In the genomic region with DNA sequence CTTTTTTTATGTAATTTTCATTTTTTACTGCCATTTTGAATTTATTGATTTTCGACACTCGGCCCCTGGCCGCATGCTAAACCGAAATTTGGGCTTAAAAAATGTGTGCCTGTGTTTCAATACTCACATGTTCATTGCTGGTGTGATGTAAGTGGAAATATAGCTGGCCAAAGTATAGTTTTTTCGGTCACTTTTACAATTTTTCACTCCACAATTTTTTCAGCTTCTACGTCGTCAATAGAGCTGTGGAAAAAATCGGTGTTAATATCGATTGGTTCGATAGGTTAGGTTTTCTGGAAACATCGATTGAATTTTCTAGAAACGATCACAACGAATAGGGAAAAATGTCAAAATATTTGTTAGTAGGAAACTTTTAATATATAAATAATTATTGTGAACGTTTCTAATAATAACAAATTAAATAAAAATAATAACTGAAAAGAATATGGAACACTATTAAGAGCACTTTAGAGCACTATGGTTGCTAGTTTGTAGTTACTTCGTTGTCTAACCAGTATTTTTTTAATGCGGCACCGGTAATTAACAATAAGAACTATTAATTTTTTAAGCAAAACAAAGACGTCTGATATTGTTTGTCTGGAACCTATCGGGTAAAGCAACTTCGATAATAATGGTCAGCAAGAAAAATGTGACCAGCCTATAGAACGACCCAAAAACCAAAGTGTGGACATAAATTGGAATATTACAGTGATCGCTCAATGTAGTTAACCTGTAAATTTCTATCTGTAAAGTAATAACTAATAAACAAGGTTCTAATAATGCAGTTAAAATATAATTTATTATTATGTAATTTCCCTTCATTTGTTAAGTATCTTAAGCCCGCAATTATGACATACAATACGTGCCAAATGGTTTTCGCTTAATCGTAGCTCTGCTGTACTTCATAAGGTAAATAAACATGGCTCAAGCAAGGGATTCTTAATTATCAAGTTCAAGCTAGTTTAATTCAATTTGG, we compare ENCODE assay signal across 1 fruit fly cellular context.
A peak's percentile ranks its signal among the peaks of the same experiment; 100 is the strongest.
TF ChIP-seq lines count a peak whose summit lies in the region.

Gene CG10077 (minus strand): TSS at position 651 of the 976 bp plus-strand sequence.
Gene CG9948 (plus strand): TSS at position 738 of the 976 bp plus-strand sequence.

TF ChIP-seq in whole organism, embryonic, 481 proteins besides CTCF, POLR2A, EP300 and RAD21 (continued from another document and continues in another):
- peak; percentile 65 for TF ChIP-seq CG5180 (GFP tag; optimal IDR thresholded peaks at IDR 0.05; lab: Kevin White, UChicago)
- peak; percentile 88 for TF ChIP-seq CG14667 (GFP tag; IDR thresholded peaks at IDR 0.05; lab: Robert Waterston, UW)
- peak; percentile 82 for TF ChIP-seq CG4617 (GFP tag; optimal IDR thresholded peaks at IDR 0.05; lab: Kevin White, UChicago; ENCODE audit: borderline replicate concordance)
- peak; percentile 85 for TF ChIP-seq salm (tag; optimal IDR thresholded peaks at IDR 0.05; lab: Kevin White, UChicago)
- peak; percentile 35 for TF ChIP-seq maf-S (GFP tag; optimal IDR thresholded peaks at IDR 0.05; lab: Kevin White, UChicago)
- no peak for TF ChIP-seq NK7.1 (GFP tag; optimal IDR thresholded peaks at IDR 0.05; lab: Kevin White, UChicago)
- TF ChIP-seq Ada2b (GFP tag; IDR thresholded peaks at IDR 0.05; lab: Robert Waterston, UW) = peak; percentile 94
- TF ChIP-seq tap (tag; optimal IDR thresholded peaks at IDR 0.05; lab: Kevin White, UChicago) = peak; percentile 91
- peak; percentile 89 for TF ChIP-seq lbe (GFP tag; optimal IDR thresholded peaks at IDR 0.05; lab: Kevin White, UChicago)
- no peak for TF ChIP-seq grn (GFP tag; optimal IDR thresholded peaks at IDR 0.05; lab: Kevin White, UChicago)
- TF ChIP-seq CG14710 (tag; optimal IDR thresholded peaks at IDR 0.05; lab: Kevin White, UChicago) = peak; percentile 89
- peak; percentile 95 for TF ChIP-seq CG32532 (GFP tag; IDR thresholded peaks at IDR 0.05; lab: Robert Waterston, UW)
- no peak for TF ChIP-seq CG8089 (GFP tag; optimal IDR thresholded peaks at IDR 0.05; lab: Kevin White, UChicago)
- peak; percentile 8 for TF ChIP-seq psq (GFP tag; optimal IDR thresholded peaks at IDR 0.05; lab: Kevin White, UChicago)
- peak; percentile 61; the same call in 1 of the 3 replicates for TF ChIP-seq CG7963 (GFP tag; IDR thresholded peaks at IDR 0.05; lab: Robert Waterston, UW; ENCODE audit: partially characterized antibody)
- TF ChIP-seq tin (GFP tag; optimal IDR thresholded peaks at IDR 0.05; lab: Kevin White, UChicago) = peak; percentile 88
- TF ChIP-seq CG12659 (GFP tag; optimal IDR thresholded peaks at IDR 0.05; lab: Kevin White, UChicago) = peak; percentile 86
- peak; percentile 64 for TF ChIP-seq jing (GFP tag; optimal IDR thresholded peaks at IDR 0.05; lab: Kevin White, UChicago)
- TF ChIP-seq al (GFP tag; IDR thresholded peaks at IDR 0.05; lab: Robert Waterston, UW) = peak; percentile 79
- TF ChIP-seq Abd-B (GFP tag; optimal IDR thresholded peaks at IDR 0.05; lab: Kevin White, UChicago) = peak; percentile 87
- TF ChIP-seq Dad (GFP tag; optimal IDR thresholded peaks at IDR 0.05; lab: Kevin White, UChicago) = peak; percentile 40
- peak; percentile 78 for TF ChIP-seq D19B (GFP tag; optimal IDR thresholded peaks at IDR 0.05; lab: Kevin White, UChicago)
- TF ChIP-seq CG17328 (GFP tag; IDR thresholded peaks at IDR 0.05; lab: Robert Waterston, UW) = peak; percentile 93
- peak; percentile 91 for TF ChIP-seq dmrt99B (tag; optimal IDR thresholded peaks at IDR 0.05; lab: Kevin White, UChicago)
- TF ChIP-seq CrebB (tag; optimal IDR thresholded peaks at IDR 0.05; lab: Kevin White, UChicago) = peak; percentile 84
- peak; percentile 90 for TF ChIP-seq CG31441 (GFP tag; IDR thresholded peaks at IDR 0.05; lab: Robert Waterston, UW)
- peak; percentile 63 for TF ChIP-seq CG31224 (GFP tag; IDR thresholded peaks at IDR 0.05; lab: Robert Waterston, UW)
- peak; percentile 77 for TF ChIP-seq danr (GFP tag; IDR thresholded peaks at IDR 0.05; lab: Robert Waterston, UW)
- peak; percentile 86 for TF ChIP-seq CG1233 (GFP tag; optimal IDR thresholded peaks at IDR 0.05; lab: Kevin White, UChicago)
- peak; percentile 81 for TF ChIP-seq unc-4 (GFP tag; IDR thresholded peaks at IDR 0.05; lab: Robert Waterston, UW; ENCODE audit: partially characterized antibody)
- TF ChIP-seq Sox102F (GFP tag; optimal IDR thresholded peaks at IDR 0.05; lab: Kevin White, UChicago) = peak; percentile 89
- TF ChIP-seq Eip74EF (GFP tag; optimal IDR thresholded peaks at IDR 0.05; lab: Kevin White, UChicago) = peak in 1 of 2 experiments; percentile 75
- peak; percentile 88 for TF ChIP-seq Mrtf (GFP tag; IDR thresholded peaks at IDR 0.05; lab: Robert Waterston, UW)
- peak; percentile 89 for TF ChIP-seq dmrt11E (tag; optimal IDR thresholded peaks at IDR 0.05; lab: Kevin White, UChicago)
- peak; percentile 84 for TF ChIP-seq CG7556 (GFP tag; optimal IDR thresholded peaks at IDR 0.05; lab: Kevin White, UChicago)
- peak; percentile 75 for TF ChIP-seq CG30020 (tag; optimal IDR thresholded peaks at IDR 0.05; lab: Kevin White, UChicago)
- peak; percentile 74; the same call in 2 of the 3 replicates for TF ChIP-seq Optix (GFP tag; IDR thresholded peaks at IDR 0.05; lab: Robert Waterston, UW)
- TF ChIP-seq CG6854 (GFP tag; optimal IDR thresholded peaks at IDR 0.05; lab: Kevin White, UChicago) = peak; percentile 80
- no peak for TF ChIP-seq eve (GFP tag; optimal IDR thresholded peaks at IDR 0.05; lab: Kevin White, UChicago)
- TF ChIP-seq CG6175 (GFP tag; IDR thresholded peaks at IDR 0.05; lab: Robert Waterston, UW) = peak; percentile 52; the same call in 1 of the 3 replicates
- peak; percentile 79 for TF ChIP-seq CG12071 (GFP tag; optimal IDR thresholded peaks at IDR 0.05; lab: Kevin White, UChicago)
- TF ChIP-seq Bdp1 (GFP tag; optimal IDR thresholded peaks at IDR 0.05; lab: Kevin White, UChicago) = peak; percentile 38
- peak; percentile 61; the same call in 1 of the 3 replicates for TF ChIP-seq C15 (GFP tag; IDR thresholded peaks at IDR 0.05; lab: Robert Waterston, UW)
- TF ChIP-seq CG17186 (GFP tag; optimal IDR thresholded peaks at IDR 0.05; lab: Kevin White, UChicago) = peak; percentile 25
- TF ChIP-seq CG10147 (GFP tag; optimal IDR thresholded peaks at IDR 0.05; lab: Kevin White, UChicago) = peak; percentile 86
- TF ChIP-seq cas (GFP tag; IDR thresholded peaks at IDR 0.05; lab: Robert Waterston, UW) = no peak
- TF ChIP-seq luna (GFP tag; optimal IDR thresholded peaks at IDR 0.05; lab: Kevin White, UChicago) = peak; percentile 1
- peak; percentile 57 for TF ChIP-seq CG31365 (tag; optimal IDR thresholded peaks at IDR 0.05; lab: Kevin White, UChicago)
- peak; percentile 67 for TF ChIP-seq Elba2 (GFP tag; optimal IDR thresholded peaks at IDR 0.05; lab: Kevin White, UChicago)
- peak; percentile 83 for TF ChIP-seq Drgx (GFP tag; IDR thresholded peaks at IDR 0.05; lab: Robert Waterston, UW)
- TF ChIP-seq mld (GFP tag; IDR thresholded peaks at IDR 0.05; lab: Robert Waterston, UW; ENCODE audit: partially characterized antibody) = peak; percentile 68; the same call in 1 of the 3 replicates
- peak; percentile 83 for TF ChIP-seq CG11093 (GFP tag; IDR thresholded peaks at IDR 0.05; lab: Robert Waterston, UW)
- peak; percentile 94 for TF ChIP-seq Ptx1 (GFP tag; IDR thresholded peaks at IDR 0.05; lab: Robert Waterston, UW)
- TF ChIP-seq CG9215 (GFP tag; IDR thresholded peaks at IDR 0.05; lab: Robert Waterston, UW) = peak; percentile 79
- TF ChIP-seq z (GFP tag; IDR thresholded peaks at IDR 0.05; lab: Robert Waterston, UW) = no peak
- TF ChIP-seq ci (GFP tag; IDR thresholded peaks at IDR 0.05; lab: Robert Waterston, UW) = peak; percentile 96
- TF ChIP-seq CG1647 (GFP tag; optimal IDR thresholded peaks at IDR 0.05; lab: Kevin White, UChicago) = peak; percentile 39
- TF ChIP-seq exex (tag; optimal IDR thresholded peaks at IDR 0.05; lab: Kevin White, UChicago) = no peak
- peak; percentile 82 for TF ChIP-seq twi (tag; optimal IDR thresholded peaks at IDR 0.05; lab: Kevin White, UChicago)
- peak; percentile 65 for TF ChIP-seq CG8359 (GFP tag; optimal IDR thresholded peaks at IDR 0.05; lab: Kevin White, UChicago; ENCODE audit: borderline replicate concordance)
- TF ChIP-seq zf30C (GFP tag; optimal IDR thresholded peaks at IDR 0.05; lab: Kevin White, UChicago) = no peak
- peak; percentile 90 for TF ChIP-seq CG17361 (GFP tag; IDR thresholded peaks at IDR 0.05; lab: Robert Waterston, UW)
- TF ChIP-seq Hr39 (optimal IDR thresholded peaks at IDR 0.05; lab: Kevin White, UChicago) = no peak
- peak; percentile 91 for TF ChIP-seq HLH3B (GFP tag; IDR thresholded peaks at IDR 0.05; lab: Robert Waterston, UW)
- TF ChIP-seq CG4404 (GFP tag; IDR thresholded peaks at IDR 0.05; lab: Robert Waterston, UW) = peak; percentile 73
- peak; percentile 78 for TF ChIP-seq CG3407 (GFP tag; optimal IDR thresholded peaks at IDR 0.05; lab: Kevin White, UChicago)
- TF ChIP-seq Sry-β (GFP tag; optimal IDR thresholded peaks at IDR 0.05; lab: Kevin White, UChicago) = peak; percentile 3
- peak; percentile 80 for TF ChIP-seq CG12155 (GFP tag; optimal IDR thresholded peaks at IDR 0.05; lab: Kevin White, UChicago)
- peak; percentile 73 for TF ChIP-seq CG7271 (tag; optimal IDR thresholded peaks at IDR 0.05; lab: Kevin White, UChicago)
- peak; percentile 84 for TF ChIP-seq Awh (GFP tag; IDR thresholded peaks at IDR 0.05; lab: Robert Waterston, UW)
- no peak for TF ChIP-seq oc (tag; optimal IDR thresholded peaks at IDR 0.05; lab: Kevin White, UChicago)
- TF ChIP-seq CG10565 (GFP tag; optimal IDR thresholded peaks at IDR 0.05; lab: Kevin White, UChicago) = peak; percentile 0
- TF ChIP-seq E2f2 (GFP tag; IDR thresholded peaks at IDR 0.05; lab: Robert Waterston, UW) = peak; percentile 72
- peak; percentile 62 for TF ChIP-seq CG7745 (tag; optimal IDR thresholded peaks at IDR 0.05; lab: Kevin White, UChicago)
- TF ChIP-seq Bgb (GFP tag; IDR thresholded peaks at IDR 0.05; lab: Robert Waterston, UW; ENCODE audit: partially characterized antibody) = peak; percentile 80
- TF ChIP-seq sc (optimal IDR thresholded peaks at IDR 0.05; lab: Kevin White, UChicago) = no peak
- peak; percentile 74 for TF ChIP-seq sc (GFP tag; optimal IDR thresholded peaks at IDR 0.05; lab: Kevin White, UChicago)
- TF ChIP-seq repo (GFP tag; optimal IDR thresholded peaks at IDR 0.05; lab: Kevin White, UChicago) = peak; percentile 16
- peak; percentile 60 for TF ChIP-seq sna (GFP tag; IDR thresholded peaks at IDR 0.05; lab: Robert Waterston, UW; ENCODE audit: partially characterized antibody)
- peak; percentile 87 for TF ChIP-seq Ets65A (GFP tag; lab: Kevin White, UChicago)
- TF ChIP-seq NFAT (GFP tag; IDR thresholded peaks at IDR 0.05; lab: Robert Waterston, UW) = peak; percentile 82
- TF ChIP-seq CG13123 (GFP tag; optimal IDR thresholded peaks at IDR 0.05; lab: Kevin White, UChicago) = peak; percentile 73
- no peak for TF ChIP-seq run (tag; optimal IDR thresholded peaks at IDR 0.05; lab: Kevin White, UChicago)
- peak; percentile 86 for TF ChIP-seq croc (GFP tag; conservative IDR thresholded peaks at IDR 0.05; lab: Robert Waterston, UW)
- peak; percentile 85 for TF ChIP-seq Blimp-1 (GFP tag; optimal IDR thresholded peaks at IDR 0.05; lab: Kevin White, UChicago)
- TF ChIP-seq CG18011 (GFP tag; optimal IDR thresholded peaks at IDR 0.05; lab: Kevin White, UChicago) = peak; percentile 59
- TF ChIP-seq CG13624 (GFP tag; optimal IDR thresholded peaks at IDR 0.05; lab: Kevin White, UChicago) = peak; percentile 47
- TF ChIP-seq Ravus (GFP tag; IDR thresholded peaks at IDR 0.05; lab: Robert Waterston, UW) = peak; percentile 80
- peak; percentile 71 for TF ChIP-seq gfzf (GFP tag; optimal IDR thresholded peaks at IDR 0.05; lab: Kevin White, UChicago)
- peak; percentile 64 for TF ChIP-seq kni (GFP tag; optimal IDR thresholded peaks at IDR 0.05; lab: Kevin White, UChicago)
- TF ChIP-seq CG16779 (GFP tag; IDR thresholded peaks at IDR 0.05; lab: Robert Waterston, UW) = 0 out of 2 replicates have a peak, but pooled peaks have one; percentile 44
- TF ChIP-seq ato (GFP tag; IDR thresholded peaks at IDR 0.05; lab: Robert Waterston, UW; ENCODE audit: partially characterized antibody) = peak; percentile 76
- TF ChIP-seq CG15011 (GFP tag; optimal IDR thresholded peaks at IDR 0.05; lab: Kevin White, UChicago) = peak; percentile 72
- TF ChIP-seq CG11696 (GFP tag; IDR thresholded peaks at IDR 0.05; lab: Robert Waterston, UW) = peak; percentile 63
- peak; percentile 83; the same call in 2 of the 3 replicates for TF ChIP-seq CG34224 (GFP tag; IDR thresholded peaks at IDR 0.05; lab: Robert Waterston, UW; ENCODE audit: partially characterized antibody)
- TF ChIP-seq CkIIα-i1 (GFP tag; IDR thresholded peaks at IDR 0.05; lab: Robert Waterston, UW) = no peak; the same call in 1 of the 2 replicates
- TF ChIP-seq pb (GFP tag; optimal IDR thresholded peaks at IDR 0.05; lab: Kevin White, UChicago) = no peak
- TF ChIP-seq CG8388 (GFP tag; optimal IDR thresholded peaks at IDR 0.05; lab: Kevin White, UChicago) = peak; percentile 89
- TF ChIP-seq vvl (GFP tag; IDR thresholded peaks at IDR 0.05; lab: Robert Waterston, UW) = peak; percentile 96
- TF ChIP-seq ken (GFP tag; IDR thresholded peaks at IDR 0.05; lab: Robert Waterston, UW) = peak; percentile 86
- TF ChIP-seq CG4424 (GFP tag; optimal IDR thresholded peaks at IDR 0.05; lab: Kevin White, UChicago) = peak; percentile 89
- peak; percentile 19 for TF ChIP-seq slp2 (GFP tag; optimal IDR thresholded peaks at IDR 0.05; lab: Kevin White, UChicago)
- TF ChIP-seq CG2875 (GFP tag; optimal IDR thresholded peaks at IDR 0.05; lab: Kevin White, UChicago) = peak; percentile 71
- peak in 1 of 3 experiments; percentile 76 for TF ChIP-seq Stat92E (GFP tag; optimal IDR thresholded peaks at IDR 0.05; lab: Kevin White, UChicago)
- TF ChIP-seq CG34422 (GFP tag; IDR thresholded peaks at IDR 0.05; lab: Robert Waterston, UW) = peak; percentile 94
- peak; percentile 82 for TF ChIP-seq CG14860 (GFP tag; IDR thresholded peaks at IDR 0.05; lab: Robert Waterston, UW; ENCODE audit: partially characterized antibody)
- peak; percentile 90 for TF ChIP-seq CG1603 (tag; optimal IDR thresholded peaks at IDR 0.05; lab: Kevin White, UChicago)
- TF ChIP-seq Lhr (GFP tag; optimal IDR thresholded peaks at IDR 0.05; lab: Kevin White, UChicago) = peak; percentile 10
- TF ChIP-seq CG10959 (GFP tag; IDR thresholded peaks at IDR 0.05; lab: Robert Waterston, UW) = peak; percentile 83
- peak; percentile 91 for TF ChIP-seq stc (GFP tag; IDR thresholded peaks at IDR 0.05; lab: Robert Waterston, UW)
- TF ChIP-seq CG34376 (GFP tag; optimal IDR thresholded peaks at IDR 0.05; lab: Kevin White, UChicago) = peak; percentile 77
- peak; percentile 37 for TF ChIP-seq slou (GFP tag; optimal IDR thresholded peaks at IDR 0.05; lab: Kevin White, UChicago)
- peak; percentile 85 for TF ChIP-seq CG13775 (GFP tag; optimal IDR thresholded peaks at IDR 0.05; lab: Kevin White, UChicago)
- peak; percentile 24 for TF ChIP-seq ab (GFP tag; optimal IDR thresholded peaks at IDR 0.05; lab: Kevin White, UChicago)
- TF ChIP-seq Oaz (GFP tag; IDR thresholded peaks at IDR 0.05; lab: Robert Waterston, UW) = peak; percentile 85
- peak; percentile 75 for TF ChIP-seq CG4707 (GFP tag; optimal IDR thresholded peaks at IDR 0.05; lab: Kevin White, UChicago)
